Fruit fly (Drosophila melanogaster): Measurements from ENCODE around the gene CG42834.

DNA sequence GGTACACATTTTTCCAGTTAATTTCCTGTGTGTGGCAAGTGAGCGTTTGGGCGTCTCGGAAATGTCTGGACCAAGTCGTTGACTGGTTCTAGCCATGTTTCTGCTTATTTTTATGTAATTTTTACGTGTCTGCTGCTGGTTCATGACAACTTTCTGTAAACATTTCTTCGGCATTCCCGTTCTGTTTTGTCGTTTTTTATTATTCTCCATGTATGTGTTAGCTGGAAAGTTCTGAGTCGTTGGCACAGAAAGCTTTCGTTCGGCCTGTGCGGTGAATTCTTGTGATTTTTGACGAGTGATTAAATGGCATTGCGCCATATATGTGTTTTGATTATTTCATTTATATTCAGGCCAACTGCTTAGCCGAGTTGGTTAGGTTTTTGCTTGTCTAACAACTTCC lies 7.7 kb downstream of the CG42834 start:
- TF ChIP-seq CTCF (optimal IDR thresholded peaks at IDR 0.05) (no peak), CG8478 (optimal IDR thresholded peaks at IDR 0.05) (no peak)
